Worm (Caenorhabditis elegans): ENCODE measurements around the gene C50H2.13.

C50H2.13 gene

DNA sequence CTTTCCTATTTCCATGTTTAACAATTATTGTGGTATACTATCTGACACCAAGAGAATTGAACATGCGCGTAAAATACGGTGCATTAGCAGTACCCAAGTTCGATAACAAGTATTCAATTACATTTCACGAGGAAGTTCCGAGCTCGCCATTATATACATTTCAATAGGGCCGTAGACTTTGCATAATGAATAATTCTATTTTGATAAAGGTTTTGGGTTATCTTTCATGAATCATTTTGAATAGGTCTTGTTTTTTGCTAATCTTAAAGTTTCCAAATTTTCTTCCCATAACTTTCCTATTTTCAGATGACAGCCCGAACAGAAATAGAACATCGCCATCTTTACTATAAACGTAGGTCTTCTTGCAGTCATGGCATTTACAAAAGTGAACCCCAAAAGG is at the start of gene C50H2.13:
Gene C50H2.13, plus strand, starts transcription at position 301 of the 400 bp plus-strand sequence.
- TF ChIP-seq ceh-36 (tag; optimal IDR thresholded peaks at IDR 0.05), result no peak
- TF ChIP-seq sea-1 (GFP tag; conservative IDR thresholded peaks at IDR 0.05), result no peak
- TF ChIP-seq ama-1 (optimal IDR thresholded peaks at IDR 0.05), result no peak
- no peak for TF ChIP-seq ceh-13 (GFP tag; optimal IDR thresholded peaks at IDR 0.05)
- TF ChIP-seq ets-7 (tag; optimal IDR thresholded peaks at IDR 0.05), result no peak
- no peak for TF ChIP-seq flt-1 (GFP tag; IDR thresholded peaks at IDR 0.05)
- no peak for TF ChIP-seq scrt-1 (GFP tag; IDR thresholded peaks at IDR 0.05)
- no peak for TF ChIP-seq aly-1 (tag; optimal IDR thresholded peaks at IDR 0.05)
- TF ChIP-seq tra-4 (tag; optimal IDR thresholded peaks at IDR 0.05), result no peak
- no peak for TF ChIP-seq hmbx-1 (tag; optimal IDR thresholded peaks at IDR 0.05)
- no peak for TF ChIP-seq pes-1 (GFP tag; IDR thresholded peaks at IDR 0.05)
- no peak for TF ChIP-seq hmg-4 (GFP tag; optimal IDR thresholded peaks at IDR 0.05)

ce11 chrV:9879404-9879803 is 46.9 kb upstream of the C50H2.13 start, which contains the start of gene srab-26:
Gene srab-26 (minus strand): TSS chrV:9879504.
- TF ChIP-seq pes-1 (GFP tag; IDR thresholded peaks at IDR 0.05) (no peak), B0310.2 (tag; optimal IDR thresholded peaks at IDR 0.05) (no peak), hnd-1 (tag; optimal IDR thresholded peaks at IDR 0.05) (no peak), F13C5.2 (tag; optimal IDR thresholded peaks at IDR 0.05) (no peak), tbx-37 (GFP tag; conservative IDR thresholded peaks at IDR 0.05) (no peak), hmbx-1 (tag; optimal IDR thresholded peaks at IDR 0.05) (no peak), ets-7 (tag; optimal IDR thresholded peaks at IDR 0.05) (no peak), hmg-4 (GFP tag; optimal IDR thresholded peaks at IDR 0.05) (no peak), tra-4 (tag; optimal IDR thresholded peaks at IDR 0.05) (no peak), ceh-13 (GFP tag; optimal IDR thresholded peaks at IDR 0.05) (no peak), ceh-36 (tag; optimal IDR thresholded peaks at IDR 0.05) (no peak), tbx-11 (GFP tag; IDR thresholded peaks at IDR 0.05) (no peak), scrt-1 (GFP tag; IDR thresholded peaks at IDR 0.05) (no peak), aly-1 (tag; optimal IDR thresholded peaks at IDR 0.05) (no peak), sea-1 (GFP tag; conservative IDR thresholded peaks at IDR 0.05) (no peak), flt-1 (GFP tag; IDR thresholded peaks at IDR 0.05) (no peak)

ce11 chrV:9879867-9880266 is 46.5 kb upstream of the C50H2.13 start, which contains the start of gene sdz-31:
Gene sdz-31 (plus strand): TSS chrV:9880167.
- TF ChIP-seq ceh-13 (GFP tag; optimal IDR thresholded peaks at IDR 0.05) (no peak), tbx-11 (GFP tag; IDR thresholded peaks at IDR 0.05) (no peak), F13C5.2 (tag; optimal IDR thresholded peaks at IDR 0.05) (no peak), ceh-36 (tag; optimal IDR thresholded peaks at IDR 0.05) (no peak), scrt-1 (GFP tag; IDR thresholded peaks at IDR 0.05) (no peak), tra-4 (tag; optimal IDR thresholded peaks at IDR 0.05) (no peak), aly-1 (tag; optimal IDR thresholded peaks at IDR 0.05) (no peak), hmbx-1 (tag; optimal IDR thresholded peaks at IDR 0.05) (no peak), ama-1 (optimal IDR thresholded peaks at IDR 0.05) (no peak), ets-7 (tag; optimal IDR thresholded peaks at IDR 0.05) (no peak), flt-1 (GFP tag; IDR thresholded peaks at IDR 0.05) (no peak), B0310.2 (tag; optimal IDR thresholded peaks at IDR 0.05) (no peak), hmg-4 (GFP tag; optimal IDR thresholded peaks at IDR 0.05) (no peak), tbx-37 (GFP tag; conservative IDR thresholded peaks at IDR 0.05) (no peak), hnd-1 (tag; optimal IDR thresholded peaks at IDR 0.05) (no peak)

ce11 chrV:9885918-9886488 is 40.3 kb upstream of the C50H2.13 start, which contains the start of gene clp-9:
Gene clp-9 (minus strand): TSS chrV:9885968.
- TF ChIP-seq F13C5.2 (tag; optimal IDR thresholded peaks at IDR 0.05) (no peak), pes-1 (GFP tag; IDR thresholded peaks at IDR 0.05) (no peak), flt-1 (GFP tag; IDR thresholded peaks at IDR 0.05) (no peak), hmg-4 (GFP tag; optimal IDR thresholded peaks at IDR 0.05) (no peak)

- TF ChIP-seq scrt-1 (GFP tag; IDR thresholded peaks at IDR 0.05), result no peak
- TF ChIP-seq flt-1 (GFP tag; IDR thresholded peaks at IDR 0.05), result no peak
- TF ChIP-seq tra-4 (tag; optimal IDR thresholded peaks at IDR 0.05), result no peak
- TF ChIP-seq ceh-36 (tag; optimal IDR thresholded peaks at IDR 0.05), result no peak
- TF ChIP-seq hnd-1 (tag; optimal IDR thresholded peaks at IDR 0.05), result no peak
- TF ChIP-seq hmbx-1 (tag; optimal IDR thresholded peaks at IDR 0.05), result no peak
- TF ChIP-seq ama-1 (optimal IDR thresholded peaks at IDR 0.05), result no peak
- no peak for TF ChIP-seq ets-7 (tag; optimal IDR thresholded peaks at IDR 0.05)
- TF ChIP-seq tbx-11 (GFP tag; IDR thresholded peaks at IDR 0.05), result no peak
- no peak for TF ChIP-seq ceh-13 (GFP tag; optimal IDR thresholded peaks at IDR 0.05)
- TF ChIP-seq hmg-4 (GFP tag; optimal IDR thresholded peaks at IDR 0.05), result no peak
- no peak for TF ChIP-seq sea-1 (GFP tag; conservative IDR thresholded peaks at IDR 0.05)
- TF ChIP-seq F13C5.2 (tag; optimal IDR thresholded peaks at IDR 0.05), result no peak
- TF ChIP-seq pes-1 (GFP tag; IDR thresholded peaks at IDR 0.05), result no peak
These were observed 36.7 kb upstream of the C50H2.13 start, which contains the start of gene fshr-1 for ce11 chrV:9889629-9890028. Gene fshr-1 (plus strand): TSS chrV:9889837.

DNA sequence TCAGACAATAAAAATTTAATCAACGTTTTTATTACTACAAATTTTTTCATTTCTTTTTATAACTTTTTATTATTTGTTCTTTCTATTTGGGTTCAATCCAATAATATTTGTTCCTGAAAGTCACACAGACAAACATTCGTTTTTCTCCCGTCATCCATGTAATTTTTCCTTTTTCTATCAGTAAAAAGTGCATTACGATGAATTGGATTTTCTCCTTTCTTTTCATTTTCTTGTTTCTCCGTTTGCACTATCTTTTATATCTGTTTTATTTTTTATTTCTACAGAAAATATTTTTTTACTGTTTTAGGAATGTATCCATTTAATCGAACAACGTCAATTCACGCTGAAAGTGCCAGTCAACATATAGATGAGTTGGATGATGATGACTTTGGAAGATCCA is 27.1 kb upstream of the C50H2.13 start, which contains the start of gene egl-47:
Gene egl-47, plus strand, starts transcription at position 301 of the 400 bp plus-strand sequence.
- no peak for TF ChIP-seq hmg-4 (GFP tag; optimal IDR thresholded peaks at IDR 0.05)
- no peak for TF ChIP-seq ceh-13 (GFP tag; optimal IDR thresholded peaks at IDR 0.05)
- TF ChIP-seq sea-1 (GFP tag; conservative IDR thresholded peaks at IDR 0.05), result no peak
- no peak for TF ChIP-seq aly-1 (tag; optimal IDR thresholded peaks at IDR 0.05)
- no peak for TF ChIP-seq ama-1 (optimal IDR thresholded peaks at IDR 0.05)
- no peak for TF ChIP-seq F13C5.2 (tag; optimal IDR thresholded peaks at IDR 0.05)
- no peak for TF ChIP-seq hnd-1 (tag; optimal IDR thresholded peaks at IDR 0.05)
- TF ChIP-seq ceh-36 (tag; optimal IDR thresholded peaks at IDR 0.05), result no peak
- no peak for TF ChIP-seq tbx-11 (GFP tag; IDR thresholded peaks at IDR 0.05)
- no peak for TF ChIP-seq tra-4 (tag; optimal IDR thresholded peaks at IDR 0.05)
- no peak for TF ChIP-seq tbx-37 (GFP tag; conservative IDR thresholded peaks at IDR 0.05)

- no peak for TF ChIP-seq pes-1 (GFP tag; IDR thresholded peaks at IDR 0.05)
- TF ChIP-seq ama-1 (optimal IDR thresholded peaks at IDR 0.05), result no peak
- TF ChIP-seq F13C5.2 (tag; optimal IDR thresholded peaks at IDR 0.05), result no peak
- no peak for TF ChIP-seq B0310.2 (tag; optimal IDR thresholded peaks at IDR 0.05)
- TF ChIP-seq hmbx-1 (tag; optimal IDR thresholded peaks at IDR 0.05), result no peak
- no peak for TF ChIP-seq aly-1 (tag; optimal IDR thresholded peaks at IDR 0.05)
- no peak for TF ChIP-seq scrt-1 (GFP tag; IDR thresholded peaks at IDR 0.05)
- TF ChIP-seq flt-1 (GFP tag; IDR thresholded peaks at IDR 0.05), result no peak
- no peak for TF ChIP-seq ets-7 (tag; optimal IDR thresholded peaks at IDR 0.05)
- TF ChIP-seq hmg-4 (GFP tag; optimal IDR thresholded peaks at IDR 0.05), result no peak
- no peak for TF ChIP-seq tbx-37 (GFP tag; conservative IDR thresholded peaks at IDR 0.05)
- TF ChIP-seq tbx-11 (GFP tag; IDR thresholded peaks at IDR 0.05), result no peak
- TF ChIP-seq ceh-36 (tag; optimal IDR thresholded peaks at IDR 0.05), result no peak
- TF ChIP-seq sea-1 (GFP tag; conservative IDR thresholded peaks at IDR 0.05), result no peak
- TF ChIP-seq hnd-1 (tag; optimal IDR thresholded peaks at IDR 0.05), result no peak
- TF ChIP-seq tra-4 (tag; optimal IDR thresholded peaks at IDR 0.05), result no peak
- TF ChIP-seq ceh-13 (GFP tag; optimal IDR thresholded peaks at IDR 0.05), result no peak
These were observed 25.2 kb upstream of the C50H2.13 start for ce11 chrV:9901119-9901518.
